Worm (Caenorhabditis elegans): ENCODE data around the gene C50B6.7.

DNA sequence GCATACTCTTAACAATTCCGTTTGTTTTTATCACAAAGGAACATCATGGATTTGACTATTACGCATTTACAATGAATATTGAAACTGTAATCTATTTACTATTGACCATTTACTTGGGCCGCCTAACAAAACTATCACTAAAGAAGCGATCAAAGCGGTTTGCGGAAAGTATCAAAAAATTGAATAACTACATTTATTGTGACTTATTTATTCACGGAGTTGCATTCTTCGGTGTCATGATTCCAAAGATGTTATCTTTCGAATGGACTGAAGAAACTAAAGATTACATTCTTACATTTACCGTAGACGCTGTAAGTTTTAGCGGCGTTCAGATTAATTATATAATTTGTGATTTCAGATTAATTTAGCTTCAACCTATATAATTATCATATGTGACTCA is 39.4 kb upstream of the C50B6.7 start:
- TF ChIP-seq lin-15B (tag; optimal IDR thresholded peaks at IDR 0.05) (no peak), pax-3 (tag; optimal IDR thresholded peaks at IDR 0.05) (no peak), sptf-1 (tag; optimal IDR thresholded peaks at IDR 0.05) (no peak), elt-2 (tag; optimal IDR thresholded peaks at IDR 0.05) (no peak), nhr-28 (tag; optimal IDR thresholded peaks at IDR 0.05) (no peak), nhr-76 (tag; optimal IDR thresholded peaks at IDR 0.05) (no peak)
